Fruit fly (Drosophila melanogaster) whole organism, pupa: ENCODE results near the gene lap.

ENCODE experiments used
- CG10348 ChIP-seq: fragments of 200-800 bp; sonication (Bioruptor generic); IDR thresholded peaks from 2 replicates; pipeline ENCODE4 v1.3.6; 2022; ENCODE audit warnings: missing biosample characterization, missing genetic modification characterization
- CG12605 ChIP-seq: fragments of 200-800 bp; sonication (Bioruptor generic); IDR thresholded peaks from 2 replicates; pipeline ENCODE4 v1.3.6; 2022; ENCODE audit warnings: missing biosample characterization, missing genetic modification characterization
- CG13204 ChIP-seq: fragments of 200-800 bp; sonication (Bioruptor generic); optimal IDR thresholded peaks from 2 replicates; lab custom pipeline; 2018; ENCODE audit warnings: missing biosample characterization, mild to moderate bottlenecking, missing genetic modification characterization, moderate library complexity
- CG14655 ChIP-seq: fragments of 200-800 bp; sonication (Bioruptor generic); optimal IDR thresholded peaks from 3 replicates; lab custom pipeline; 2017; ENCODE audit warnings: mild to moderate bottlenecking, missing biosample characterization, missing genetic modification reagents, missing genetic modification characterization
- CG15710 ChIP-seq: fragments of 200-800 bp; sonication (Bioruptor generic); optimal IDR thresholded peaks from 2 replicates; lab custom pipeline; 2018; ENCODE audit warnings: missing biosample characterization, mild to moderate bottlenecking, missing genetic modification characterization, moderate library complexity
- CG17806 ChIP-seq: fragments of 200-800 bp; sonication (Bioruptor generic); optimal IDR thresholded peaks from 2 replicates; lab custom pipeline; 2018; ENCODE audit warnings: missing biosample characterization, mild to moderate bottlenecking, missing genetic modification characterization, moderate library complexity
- CG32121 ChIP-seq: fragments of 200-800 bp; sonication (Bioruptor generic); IDR thresholded peaks from 2 replicates; pipeline ENCODE4 v1.3.6; 2022; ENCODE audit warnings: missing biosample characterization, missing genetic modification characterization
- CG34367 ChIP-seq: fragments of 200-800 bp; sonication (Bioruptor generic); optimal IDR thresholded peaks from 2 replicates; lab custom pipeline; 2018; ENCODE audit warnings: missing biosample characterization, mild to moderate bottlenecking, missing genetic modification characterization
- CG4496 ChIP-seq: fragments of 200-800 bp; sonication (Bioruptor generic); IDR thresholded peaks from 3 replicates; pipeline ENCODE4 v1.3.6; 2022; ENCODE audit warnings: missing biosample characterization, missing genetic modification characterization
- CG8159 ChIP-seq: fragments of 200-800 bp; sonication (Bioruptor generic); optimal IDR thresholded peaks from 3 replicates; lab custom pipeline; 2018; ENCODE audit warnings: missing biosample characterization, mild to moderate bottlenecking, missing genetic modification characterization, moderate library complexity
- CG8301 ChIP-seq: fragments of 200-800 bp; sonication (Bioruptor generic); optimal IDR thresholded peaks from 2 replicates; lab custom pipeline; 2018; ENCODE audit warnings: missing biosample characterization, mild to moderate bottlenecking, missing genetic modification characterization
- CG9948 ChIP-seq: fragments of 200-800 bp; sonication (Bioruptor generic); optimal IDR thresholded peaks from 2 replicates; lab custom pipeline; 2018; ENCODE audit warnings: missing biosample characterization, mild to moderate bottlenecking, missing genetic modification characterization, moderate library complexity
- D1 ChIP-seq: fragments of 200-800 bp; sonication (Bioruptor generic); optimal IDR thresholded peaks from 2 replicates; lab custom pipeline; 2018; ENCODE audit warnings: missing biosample characterization, mild to moderate bottlenecking, missing genetic modification characterization, moderate library complexity
- EcR ChIP-seq: fragments of 200-800 bp; sonication (Bioruptor generic); optimal IDR thresholded peaks from 3 replicates; lab custom pipeline; 2019; ENCODE audit warnings: missing biosample characterization, missing genetic modification characterization, mild to moderate bottlenecking, moderate library complexity, missing genetic modification reagents
- Ets98B ChIP-seq: fragments of 200-800 bp; sonication (Bioruptor generic); IDR thresholded peaks from 2 replicates; pipeline ENCODE4 v1.3.6; 2022; ENCODE audit warnings: missing biosample characterization, missing genetic modification characterization
- Pif1A ChIP-seq: fragments of 200-800 bp; sonication (Bioruptor generic); optimal IDR thresholded peaks from 3 replicates; lab custom pipeline; 2016; ENCODE audit warnings: missing biosample characterization, missing genetic modification characterization
- Pif1B ChIP-seq: fragments of 200-800 bp; sonication (Bioruptor generic); optimal IDR thresholded peaks from 3 replicates; lab custom pipeline; 2016; ENCODE audit warnings: missing biosample characterization, missing genetic modification characterization
- Snoo ChIP-seq: fragments of 200-800 bp; sonication (Bioruptor generic); optimal IDR thresholded peaks from 3 replicates; lab custom pipeline; 2017; ENCODE audit warnings: missing biosample characterization, mild to moderate bottlenecking, missing genetic modification characterization, inconsistent platforms
- fd96Ca ChIP-seq: fragments of 200-800 bp; sonication (Bioruptor generic); IDR thresholded peaks from 3 replicates; pipeline ENCODE4 v1.3.6; 2022; ENCODE audit warnings: missing biosample characterization, missing genetic modification characterization
- gl ChIP-seq: fragments of 200-800 bp; sonication (Bioruptor generic); optimal IDR thresholded peaks from 2 replicates; lab custom pipeline; 2018; ENCODE audit warnings: missing biosample characterization, mild to moderate bottlenecking, missing genetic modification characterization
- rn ChIP-seq: fragments of 200-800 bp; sonication (Bioruptor generic); IDR thresholded peaks from 2 replicates; pipeline ENCODE4 v1.3.6; 2022; ENCODE audit warnings: missing biosample characterization, missing genetic modification characterization

lap gene

DNA sequence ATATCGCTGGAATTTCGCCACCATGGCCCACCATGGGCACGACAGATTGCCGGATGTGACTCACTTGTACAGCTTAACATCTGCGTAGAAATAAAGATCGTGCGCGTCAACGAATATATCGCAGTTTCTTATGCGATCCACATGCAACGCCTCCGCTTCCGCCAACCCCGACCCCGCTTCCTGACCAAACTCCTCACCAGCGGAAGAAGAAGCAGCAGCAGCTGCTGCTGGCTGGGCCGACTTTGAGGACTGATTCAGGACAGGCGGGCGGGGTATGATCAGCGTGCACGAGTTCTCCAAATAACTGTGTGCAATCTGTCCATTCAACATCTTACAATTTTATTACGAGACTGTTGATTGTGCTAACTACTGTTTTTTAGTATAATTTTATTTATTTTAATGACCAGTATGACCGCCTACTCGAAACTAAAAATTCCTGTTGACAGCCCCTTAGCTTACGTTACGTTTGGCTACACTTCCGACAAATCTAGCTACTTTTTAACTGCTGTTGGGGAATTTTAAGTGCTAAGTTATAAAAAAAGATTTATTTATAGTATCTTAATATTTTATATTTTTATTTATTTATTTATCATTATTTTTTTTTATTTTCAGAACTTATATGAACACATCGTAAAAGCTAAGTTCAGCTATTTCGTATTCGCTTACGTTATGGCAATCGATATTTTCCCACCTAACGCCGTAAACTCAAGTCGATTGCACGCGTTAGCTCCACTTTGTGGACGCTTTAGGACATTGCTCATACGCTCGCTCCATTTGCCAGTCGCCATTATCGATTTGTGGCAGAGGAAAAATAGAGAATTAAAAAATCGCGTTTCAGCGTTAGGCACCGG, at the start of gene lap, which contains the start of gene CG10055:
Gene lap (plus strand): TSS at position 753 of the 851 bp plus-strand sequence.
Gene CG10055 (minus strand): TSS at position 432 of the 851 bp plus-strand sequence.
- TF ChIP-seq CG8159 (tag; lab: Kevin White, UChicago): no peak
- TF ChIP-seq EcR (GFP tag; lab: Kevin White, UChicago): no peak
- TF ChIP-seq Ets98B (GFP tag; lab: Robert Waterston, UW): 0 out of 2 replicates have a peak, but pooled peaks have one; percentile 9
- TF ChIP-seq gl (tag; lab: Kevin White, UChicago): no peak
- TF ChIP-seq, all 21 proteins: peak for 1

DNA sequence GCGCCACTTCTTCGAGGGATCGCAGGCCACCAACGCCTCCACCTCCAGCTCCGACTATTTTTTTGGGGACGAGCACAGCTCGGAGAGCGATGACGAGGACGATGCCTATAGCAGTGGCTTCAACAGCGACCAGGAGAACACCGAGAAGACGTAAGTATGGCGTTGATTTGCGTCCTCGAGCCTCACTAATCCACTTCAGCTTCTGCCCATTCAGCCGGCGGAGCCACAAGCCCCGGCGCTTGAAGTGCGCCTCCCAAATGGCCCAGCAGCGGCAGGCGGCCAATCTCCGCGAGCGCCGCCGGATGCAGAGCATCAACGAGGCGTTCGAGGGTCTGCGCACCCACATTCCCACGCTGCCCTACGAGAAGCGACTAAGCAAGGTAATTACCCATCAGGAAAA, 49.6 kb upstream of the lap start:
- TF ChIP-seq CG15710 (tag; lab: Kevin White, UChicago) (no peak), CG4496 (GFP tag; lab: Robert Waterston, UW) (no peak), CG8301 (tag; lab: Kevin White, UChicago) (no peak), Pif1B (GFP tag; lab: Kevin White, UChicago) (no peak), CG17806 (tag; lab: Kevin White, UChicago) (no peak), CG8159 (tag; lab: Kevin White, UChicago) (no peak), Snoo (tag; lab: Kevin White, UChicago) (no peak), CG9948 (tag; lab: Kevin White, UChicago) (no peak), rn (no peak)

DNA sequence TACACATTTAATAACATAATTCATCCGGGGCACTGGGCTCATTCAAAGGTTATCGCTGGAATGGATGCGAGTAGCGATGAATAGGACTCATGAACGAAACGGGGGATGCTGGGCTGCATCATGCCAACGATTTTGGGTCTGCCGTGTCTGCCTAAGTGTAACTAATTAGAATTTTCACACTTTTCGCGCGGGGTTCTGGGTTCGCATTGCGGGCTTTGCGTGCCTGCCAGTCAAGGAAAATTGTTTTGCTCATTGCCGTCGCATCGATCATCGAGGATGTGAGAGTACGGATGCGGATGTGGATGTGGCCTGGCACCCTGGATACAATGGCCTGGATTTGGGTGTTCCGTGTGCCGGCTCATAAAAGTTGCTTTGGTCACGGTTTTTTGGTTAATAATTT, 48.7 kb upstream of the lap start:
- no peak for TF ChIP-seq Snoo (tag; lab: Kevin White, UChicago)
- no peak for TF ChIP-seq Pif1A (GFP tag; lab: Kevin White, UChicago)
- no peak for TF ChIP-seq CG14655 (GFP tag; lab: Kevin White, UChicago)
- no peak for TF ChIP-seq CG15710 (tag; lab: Kevin White, UChicago)
- TF ChIP-seq gl (tag; lab: Kevin White, UChicago): no peak
- no peak for TF ChIP-seq CG32121 (GFP tag; lab: Robert Waterston, UW)
- TF ChIP-seq CG4496 (GFP tag; lab: Robert Waterston, UW): no peak
- TF ChIP-seq rn: no peak
- TF ChIP-seq CG13204: no peak
- no peak for TF ChIP-seq CG8159 (tag; lab: Kevin White, UChicago)
- no peak for TF ChIP-seq EcR (GFP tag; lab: Kevin White, UChicago)
- no peak for TF ChIP-seq CG17806 (tag; lab: Kevin White, UChicago)
- TF ChIP-seq fd96Ca (GFP tag; lab: Robert Waterston, UW): no peak
- no peak for TF ChIP-seq Pif1B (GFP tag; lab: Kevin White, UChicago)
- TF ChIP-seq CG34367 (tag; lab: Kevin White, UChicago): no peak
- no peak for TF ChIP-seq CG12605
- TF ChIP-seq Ets98B (GFP tag; lab: Robert Waterston, UW): no peak
- no peak for TF ChIP-seq CG9948 (tag; lab: Kevin White, UChicago)
- TF ChIP-seq, all 21 proteins: peak for 0

DNA sequence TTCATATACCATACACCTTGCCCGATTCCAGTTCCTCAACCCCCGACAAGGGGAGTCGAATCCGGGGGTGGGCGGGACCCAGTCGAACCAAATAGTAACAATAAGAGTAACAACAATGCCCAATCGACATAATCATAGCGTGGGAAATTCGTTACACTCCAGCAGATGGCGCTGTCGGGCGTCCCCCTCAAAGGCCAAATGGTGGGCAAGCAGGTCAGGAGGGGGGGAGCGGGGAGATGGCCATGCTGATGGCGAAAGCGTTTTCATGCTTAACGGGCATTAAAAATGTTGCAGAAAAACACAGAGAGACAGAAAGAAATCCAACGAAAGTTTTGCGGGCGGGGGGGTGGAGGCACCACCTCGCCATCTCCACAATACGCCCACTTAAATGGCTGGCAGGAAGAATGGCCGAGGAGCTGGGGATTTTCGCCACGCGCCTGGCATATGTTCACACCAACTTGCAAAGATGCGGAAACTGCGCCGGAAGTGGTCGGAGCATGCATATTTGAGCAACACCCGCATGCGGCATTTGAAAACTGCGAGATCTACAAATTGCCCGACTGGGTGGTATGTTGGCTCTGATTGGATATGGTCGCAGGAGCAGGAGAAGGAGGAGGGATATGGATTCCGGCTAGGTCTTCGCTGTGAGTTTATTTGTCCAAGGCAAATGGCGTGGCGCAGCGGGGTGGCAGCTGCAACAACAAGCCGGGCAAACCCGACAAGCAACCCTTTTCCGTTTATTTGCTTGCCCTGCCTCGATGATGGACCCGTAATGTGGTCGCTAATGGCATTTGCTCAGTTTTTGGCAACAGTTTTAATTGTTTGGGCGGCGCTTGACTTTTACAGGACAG, 47.4 kb upstream of the lap start:
- TF ChIP-seq CG13204 (no peak), EcR (GFP tag; lab: Kevin White, UChicago) (no peak), rn (no peak), CG34367 (tag; lab: Kevin White, UChicago) (no peak), Ets98B (GFP tag; lab: Robert Waterston, UW) (no peak), CG8159 (tag; lab: Kevin White, UChicago) (no peak), CG4496 (GFP tag; lab: Robert Waterston, UW) (no peak), fd96Ca (GFP tag; lab: Robert Waterston, UW) (no peak), CG15710 (tag; lab: Kevin White, UChicago) (no peak), CG10348 (no peak), CG14655 (GFP tag; lab: Kevin White, UChicago) (no peak), CG8301 (tag; lab: Kevin White, UChicago) (no peak), CG17806 (tag; lab: Kevin White, UChicago) (no peak), D1 (tag; lab: Kevin White, UChicago) (no peak), gl (tag; lab: Kevin White, UChicago) (no peak), CG32121 (GFP tag; lab: Robert Waterston, UW) (no peak), CG9948 (tag; lab: Kevin White, UChicago) (no peak), CG12605 (no peak), Pif1A (GFP tag; lab: Kevin White, UChicago) (no peak), Snoo (tag; lab: Kevin White, UChicago) (no peak)

DNA sequence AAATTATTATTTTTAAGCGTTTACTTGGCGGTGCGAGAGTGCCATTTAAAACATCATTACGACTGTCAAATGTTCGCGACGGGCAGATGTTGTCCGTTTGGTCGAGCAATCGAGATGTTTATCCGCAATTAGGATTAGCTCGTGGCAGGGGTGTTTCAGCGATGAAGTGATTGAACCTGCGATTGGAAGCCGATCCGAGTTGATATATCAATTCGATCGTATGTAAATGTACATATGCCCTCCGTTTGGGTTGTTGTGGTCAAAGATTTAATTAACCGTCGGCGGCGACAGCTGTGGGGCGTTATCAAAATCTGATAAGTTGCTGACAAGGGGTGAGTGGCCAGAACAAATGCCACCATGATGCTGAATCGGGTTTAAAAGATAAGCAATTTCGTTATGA, 44.2 kb upstream of the lap start:
- TF ChIP-seq CG15710 (tag; lab: Kevin White, UChicago) (no peak), CG12605 (no peak)
